Worm (Caenorhabditis elegans) whole organism, young adult: ENCODE measurements around the gene D1086.11.

Experiments
- mxl-1 ChIP-seq: sonication (generic microtip); optimal IDR thresholded peaks from 2 replicates; lab custom pipeline; 2016; ENCODE audit warnings: missing genetic modification characterization, missing compliant biosample characterization
- tbp1 ChIP-seq: fragments of 200-800 bp; sonication (Bioruptor generic); optimal IDR thresholded peaks from 2 replicates; lab custom pipeline; 2018; ENCODE audit warnings: mild to moderate bottlenecking, missing genetic modification characterization, missing compliant biosample characterization
- xnd-1 ChIP-seq: sonication (generic microtip); optimal IDR thresholded peaks from 2 replicates; lab custom pipeline; 2016; ENCODE audit warnings: missing genotype, missing genetic modification reagents, missing genetic modification characterization, missing compliant biosample characterization

ce11 chrV:14067816-14068296 is 6.4 kb upstream of the D1086.11 start, which contains the start of gene D1086.17:
- TF ChIP-seq mxl-1 (tag; lab: Kevin White, UChicago) (no peak), tbp1 (GFP tag; lab: Kevin White, UChicago) (no peak), xnd-1 (tag; lab: Kevin White, UChicago) (no peak)
